Fruit fly (Drosophila melanogaster) whole organism, prepupa: ENCODE results near the gene Npc2b.

ENCODE experiments used
- CG10631 ChIP-seq: fragments of 200-800 bp; sonication (Bioruptor generic); optimal IDR thresholded peaks from 2 replicates; lab custom pipeline; 2016; ENCODE audit warnings: missing biosample characterization, missing genetic modification characterization
- CG10669 ChIP-seq: fragments of 200-800 bp; sonication (Bioruptor generic); optimal IDR thresholded peaks from 3 replicates; lab custom pipeline; 2018; ENCODE audit warnings: missing biosample characterization, mild to moderate bottlenecking, missing genetic modification characterization, moderate library complexity
- CG11294 ChIP-seq: fragments of 200-800 bp; sonication (Bioruptor generic); IDR thresholded peaks from 2 replicates; pipeline ENCODE4 v1.3.6; 2022; ENCODE audit warnings: missing biosample characterization, missing genetic modification characterization
- CG11762 ChIP-seq: fragments of 200-800 bp; sonication (Bioruptor generic); optimal IDR thresholded peaks from 3 replicates; lab custom pipeline; 2016; ENCODE audit warnings: missing biosample characterization, missing genetic modification characterization; ENCODE audit not compliant: insufficient read depth
- CG15336 ChIP-seq: fragments of 200-800 bp; sonication (Bioruptor generic); IDR thresholded peaks from 2 replicates; pipeline ENCODE4 v1.3.6; 2022; ENCODE audit warnings: missing biosample characterization, missing genetic modification characterization
- CG1621 ChIP-seq: fragments of 200-800 bp; sonication (Bioruptor generic); optimal IDR thresholded peaks from 3 replicates; lab custom pipeline; 2018; ENCODE audit warnings: missing biosample characterization, mild to moderate bottlenecking, missing genetic modification characterization
- CG31627 ChIP-seq: fragments of 200-800 bp; sonication (Bioruptor generic); optimal IDR thresholded peaks from 3 replicates; lab custom pipeline; 2016; ENCODE audit warnings: missing biosample characterization, missing genetic modification characterization
- CG32006 ChIP-seq: fragments of 200-800 bp; sonication (Bioruptor generic); optimal IDR thresholded peaks from 3 replicates; lab custom pipeline; 2017; ENCODE audit warnings: missing biosample characterization, mild to moderate bottlenecking, missing genetic modification characterization
- CG34406 ChIP-seq: fragments of 200-800 bp; sonication (Bioruptor generic); optimal IDR thresholded peaks from 3 replicates; lab custom pipeline; 2016; ENCODE audit warnings: missing biosample characterization, missing genetic modification characterization
- CG3919 ChIP-seq: fragments of 200-800 bp; sonication (Bioruptor generic); optimal IDR thresholded peaks from 3 replicates; lab custom pipeline; 2016; ENCODE audit warnings: missing biosample characterization, missing genetic modification characterization
- CG6163 ChIP-seq: fragments of 200-800 bp; sonication (Bioruptor generic); IDR thresholded peaks from 3 replicates; pipeline ENCODE4 v1.3.6; 2022; ENCODE audit warnings: missing biosample characterization, missing genetic modification characterization
- CG6276 ChIP-seq: fragments of 200-800 bp; sonication (Bioruptor generic); optimal IDR thresholded peaks from 2 replicates; lab custom pipeline; 2017; ENCODE audit warnings: missing biosample characterization, mild to moderate bottlenecking, missing genetic modification characterization
- CG6792 ChIP-seq: fragments of 200-800 bp; sonication (Bioruptor generic); optimal IDR thresholded peaks from 3 replicates; lab custom pipeline; 2016; ENCODE audit warnings: missing biosample characterization, missing genetic modification characterization
- CG6808 ChIP-seq: fragments of 200-800 bp; sonication (Bioruptor generic); optimal IDR thresholded peaks from 3 replicates; lab custom pipeline; 2017; ENCODE audit warnings: missing biosample characterization, missing genetic modification characterization, mild to moderate bottlenecking, moderate library complexity, missing genetic modification reagents
- CG6854 ChIP-seq: fragments of 200-800 bp; sonication (Bioruptor generic); optimal IDR thresholded peaks from 2 replicates; lab custom pipeline; 2017; ENCODE audit warnings: missing biosample characterization, mild to moderate bottlenecking, missing genetic modification characterization
- CG7368 ChIP-seq: fragments of 200-800 bp; sonication (Bioruptor generic); optimal IDR thresholded peaks from 3 replicates; lab custom pipeline; 2016; ENCODE audit warnings: missing biosample characterization, missing genetic modification characterization
- CG8632 ChIP-seq: fragments of 200-800 bp; sonication (Bioruptor generic); optimal IDR thresholded peaks from 3 replicates; lab custom pipeline; 2016; ENCODE audit warnings: missing biosample characterization, missing genetic modification characterization
- Eip75B ChIP-seq: fragments of 200-800 bp; sonication (Bioruptor generic); optimal IDR thresholded peaks from 3 replicates; lab custom pipeline; 2016; ENCODE audit warnings: missing biosample characterization, missing genetic modification characterization
- Eip78C ChIP-seq: fragments of 200-800 bp; sonication (Bioruptor generic); peaks from one replicate; lab custom pipeline; 2016; ENCODE audit warnings: missing biosample characterization, missing genetic modification characterization
- Eip93F ChIP-seq: fragments of 200-800 bp; sonication (Bioruptor generic); optimal IDR thresholded peaks from 2 replicates; lab custom pipeline; 2016; ENCODE audit warnings: missing biosample characterization, mild to moderate bottlenecking, missing genetic modification characterization
- Ets96B ChIP-seq: fragments of 200-800 bp; optimal IDR thresholded peaks from 2 replicates; lab custom pipeline; 2019; ENCODE audit warnings: missing biosample characterization, mild to moderate bottlenecking, missing genetic modification characterization, moderate library complexity
- Gug ChIP-seq: fragments of 200-800 bp; sonication (Bioruptor generic); IDR thresholded peaks from 2 replicates; pipeline ENCODE4 v1.3.6; 2022; ENCODE audit warnings: missing biosample characterization, missing genetic modification characterization
- Hr39 ChIP-seq: fragments of 200-800 bp; sonication (Bioruptor generic); optimal IDR thresholded peaks from 2 replicates; lab custom pipeline; 2016; ENCODE audit warnings: missing biosample characterization, missing genetic modification characterization
- Hr4 ChIP-seq: fragments of 200-800 bp; sonication (Bioruptor generic); optimal IDR thresholded peaks from 3 replicates; lab custom pipeline; 2016; ENCODE audit warnings: missing biosample characterization, missing genetic modification characterization
- Lpt ChIP-seq: fragments of 200-800 bp; sonication (Bioruptor generic); optimal IDR thresholded peaks from 3 replicates; lab custom pipeline; 2016; ENCODE audit warnings: missing biosample characterization, missing genetic modification characterization
- Met ChIP-seq: fragments of 200-800 bp; sonication (Bioruptor generic); optimal IDR thresholded peaks from 3 replicates; lab custom pipeline; 2016; ENCODE audit warnings: missing biosample characterization, missing genetic modification characterization
- Smox ChIP-seq: fragments of 200-800 bp; sonication (Bioruptor generic); optimal IDR thresholded peaks from 3 replicates; lab custom pipeline; 2016; ENCODE audit warnings: missing biosample characterization, missing genetic modification characterization
- Sox102F ChIP-seq: fragments of 200-800 bp; sonication (Bioruptor generic); optimal IDR thresholded peaks from 2 replicates; lab custom pipeline; 2016; ENCODE audit warnings: missing biosample characterization, mild to moderate bottlenecking, missing genetic modification characterization
- Sox15 ChIP-seq: fragments of 200-800 bp; sonication (Bioruptor generic); optimal IDR thresholded peaks from 3 replicates; lab custom pipeline; 2016; ENCODE audit warnings: missing biosample characterization, missing genetic modification characterization
- achi ChIP-seq: fragments of 200-800 bp; sonication (Bioruptor generic); optimal IDR thresholded peaks from 3 replicates; lab custom pipeline; 2016; ENCODE audit warnings: missing biosample characterization, missing genetic modification characterization
- acj6 ChIP-seq: fragments of 200-800 bp; sonication (Bioruptor generic); optimal IDR thresholded peaks from 3 replicates; lab custom pipeline; 2016; ENCODE audit warnings: missing biosample characterization, missing genetic modification characterization
- cyc ChIP-seq: fragments of 200-800 bp; sonication (Bioruptor generic); optimal IDR thresholded peaks from 3 replicates; lab custom pipeline; 2016; ENCODE audit warnings: missing biosample characterization, missing genetic modification characterization
- dac ChIP-seq: fragments of 200-800 bp; sonication (Bioruptor generic); optimal IDR thresholded peaks from 2 replicates; lab custom pipeline; 2017; ENCODE audit warnings: missing biosample characterization, mild to moderate bottlenecking, missing genetic modification characterization
- dsx ChIP-seq: fragments of 200-800 bp; optimal IDR thresholded peaks from 3 replicates; lab custom pipeline; 2019; ENCODE audit warnings: missing biosample characterization, mild to moderate bottlenecking, missing genetic modification characterization, moderate library complexity; ENCODE audit not compliant: poor library complexity, severe bottlenecking
- eg ChIP-seq: fragments of 200-800 bp; sonication (Bioruptor generic); IDR thresholded peaks from 3 replicates; pipeline ENCODE4 v1.3.6; 2022; ENCODE audit warnings: missing biosample characterization, missing genetic modification characterization
- esn ChIP-seq: fragments of 200-800 bp; sonication (Bioruptor generic); optimal IDR thresholded peaks from 2 replicates; lab custom pipeline; 2016; ENCODE audit warnings: missing biosample characterization, mild to moderate bottlenecking, missing genetic modification characterization, moderate library complexity
- fd59A ChIP-seq: fragments of 200-800 bp; sonication (Bioruptor generic); optimal IDR thresholded peaks from 2 replicates; lab custom pipeline; 2017; ENCODE audit warnings: missing biosample characterization, mild to moderate bottlenecking, missing genetic modification characterization, missing genetic modification reagents
- fd85E ChIP-seq: fragments of 200-800 bp; sonication (Bioruptor generic); optimal IDR thresholded peaks from 3 replicates; lab custom pipeline; 2016; ENCODE audit warnings: missing biosample characterization, missing genetic modification characterization
- fkh ChIP-seq: fragments of 200-800 bp; sonication (Bioruptor generic); optimal IDR thresholded peaks from 3 replicates; lab custom pipeline; 2017; ENCODE audit warnings: missing biosample characterization, mild to moderate bottlenecking, missing genetic modification characterization, moderate library complexity
- lz ChIP-seq: fragments of 200-800 bp; sonication (Bioruptor generic); optimal IDR thresholded peaks from 3 replicates; lab custom pipeline; 2016; ENCODE audit warnings: missing biosample characterization, missing genetic modification characterization
- net ChIP-seq: fragments of 200-800 bp; sonication (Bioruptor generic); optimal IDR thresholded peaks from 3 replicates; lab custom pipeline; 2016; ENCODE audit warnings: missing biosample characterization, missing genetic modification characterization
- salr ChIP-seq, 2 experiments: fragments of 200-800 bp; sonication (Bioruptor generic); optimal IDR thresholded peaks; 3 replicates each; lab custom pipeline; 2016 to 2018; ENCODE audit warnings: missing biosample characterization in 2 of 2, missing genetic modification characterization in 2 of 2, mild to moderate bottlenecking in 1 of 2
- spab ChIP-seq: fragments of 200-800 bp; sonication (Bioruptor generic); optimal IDR thresholded peaks from 2 replicates; lab custom pipeline; 2017; ENCODE audit warnings: missing biosample characterization, mild to moderate bottlenecking, missing genetic modification characterization, missing genetic modification reagents
- ss ChIP-seq, 2 experiments: fragments of 200-800 bp; sonication (Bioruptor generic); optimal IDR thresholded peaks; 2 replicates in 1 of 2; 3 replicates in 1 of 2; lab custom pipeline; 2017 to 2018; ENCODE audit warnings: mild to moderate bottlenecking in 2 of 2, missing biosample characterization in 2 of 2, missing genetic modification characterization in 2 of 2, moderate library complexity in 1 of 2
- svp ChIP-seq: fragments of 200-800 bp; sonication (Bioruptor generic); peaks from one replicate; lab custom pipeline; 2016; ENCODE audit warnings: missing biosample characterization, missing genetic modification characterization
- topi ChIP-seq: fragments of 200-800 bp; sonication (Bioruptor generic); optimal IDR thresholded peaks from 3 replicates; lab custom pipeline; 2016; ENCODE audit warnings: missing biosample characterization, missing genetic modification characterization
- vri ChIP-seq: fragments of 200-800 bp; sonication (Bioruptor generic); optimal IDR thresholded peaks from 3 replicates; lab custom pipeline; 2016; ENCODE audit warnings: missing biosample characterization, mild to moderate bottlenecking, missing genetic modification characterization

The Npc2b gene

DNA sequence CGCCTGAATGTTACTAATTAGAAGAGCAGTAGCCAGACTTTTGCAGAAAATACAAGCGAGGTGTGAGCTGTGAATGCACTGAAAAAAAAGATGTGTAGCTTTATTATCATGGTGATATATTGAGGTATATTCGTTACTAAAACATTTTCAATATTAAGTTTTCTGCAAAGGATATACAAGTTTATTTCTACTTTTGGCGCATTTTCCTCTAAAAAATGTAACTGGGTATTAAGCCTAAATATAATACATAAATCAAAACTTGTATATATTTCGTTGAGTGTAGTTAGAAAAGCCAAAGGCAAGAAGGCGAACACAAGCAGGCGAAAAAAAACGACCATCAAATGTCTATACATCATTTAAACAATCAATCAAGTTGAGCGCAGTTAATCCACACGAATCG lies 47.7 kb upstream of the Npc2b start:
- TF ChIP-seq eg (GFP tag; lab: Robert Waterston, UW) = no peak
- TF ChIP-seq Eip78C = peak; percentile 57
- no peak for TF ChIP-seq CG6163 (GFP tag; lab: Robert Waterston, UW)

DNA sequence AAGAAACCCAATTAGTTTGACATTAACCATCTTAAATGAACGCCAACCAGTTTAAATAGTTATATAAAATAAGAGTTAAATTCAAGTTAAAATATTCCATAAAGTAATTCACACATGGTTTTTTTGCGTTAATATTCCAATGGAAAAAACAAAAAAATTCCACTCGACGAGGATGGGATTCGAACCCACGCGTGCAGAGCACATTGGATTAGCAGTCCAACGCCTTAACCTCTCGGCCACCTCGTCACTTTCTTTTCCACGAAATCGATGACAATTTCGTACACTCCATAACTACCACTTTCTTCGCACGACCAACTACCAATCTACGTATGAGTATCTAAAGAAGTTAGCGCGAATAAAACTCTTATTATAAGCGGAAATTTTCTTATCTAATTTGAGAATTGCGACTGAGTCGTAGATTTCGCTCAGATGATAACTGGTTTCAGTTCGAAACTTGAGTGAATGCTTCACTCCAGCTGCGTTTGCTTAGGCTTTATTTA lies 44.9 kb upstream of the Npc2b start:
- no peak for TF ChIP-seq CG10631
- peak; percentile 19 for TF ChIP-seq fkh (GFP tag; lab: Kevin White, UChicago)

DNA sequence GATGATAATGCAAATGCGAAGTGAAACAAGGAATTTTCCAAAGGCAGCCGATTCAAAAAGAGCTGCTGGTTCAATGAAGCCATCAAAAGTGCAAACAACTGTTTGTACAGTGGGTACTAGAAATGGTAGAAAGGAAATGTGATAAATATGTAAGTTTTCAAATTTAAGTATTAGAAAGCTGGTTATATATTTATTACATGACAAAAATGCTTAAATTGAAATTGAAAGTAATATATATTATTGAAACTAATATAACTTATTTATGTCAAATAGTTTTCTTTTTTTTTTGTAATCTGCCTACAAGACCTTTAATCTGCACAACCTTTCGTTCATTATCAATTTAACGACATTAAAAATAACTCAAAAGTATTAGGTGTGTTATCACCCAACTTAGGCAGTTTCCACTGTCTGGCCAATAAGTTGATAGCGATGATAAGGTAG lies 40.6 kb upstream of the Npc2b start:
- TF ChIP-seq Smox (peak; percentile 59), CG15336 (GFP tag; lab: Robert Waterston, UW) (peak; percentile 56), spab (peak; percentile 56), fd59A (GFP tag; lab: Kevin White, UChicago) (peak; percentile 26), Ets96B (tag; lab: Kevin White, UChicago) (peak; percentile 64), cyc (peak; percentile 52), Sox102F (GFP tag; lab: Kevin White, UChicago) (peak; percentile 48), Eip75B (peak; percentile 20), eg (GFP tag; lab: Robert Waterston, UW) (peak; percentile 21; the same call in 1 of the 3 replicates), CG6163 (GFP tag; lab: Robert Waterston, UW) (no peak), acj6 (peak; percentile 67), CG6276 (GFP tag; lab: Kevin White, UChicago) (peak; percentile 22), Eip93F (GFP tag; lab: Kevin White, UChicago) (peak; percentile 3), dac (no peak), CG8632 (GFP tag; lab: Kevin White, UChicago) (peak; percentile 82), CG32006 (peak; percentile 70), dsx (peak; percentile 58), svp (GFP tag; lab: Kevin White, UChicago) (peak; percentile 88), CG34406 (GFP tag; lab: Kevin White, UChicago) (peak; percentile 79), CG10669 (GFP tag; lab: Kevin White, UChicago) (peak; percentile 47), CG11294 (GFP tag; lab: Robert Waterston, UW) (no peak), topi (peak; percentile 66), CG7368 (GFP tag; lab: Kevin White, UChicago) (peak; percentile 41), ss (GFP tag; optimal IDR thresholded peaks at IDR 0.05; lab: Kevin White, UChicago) (peak; percentile 20 to 45), CG6854 (GFP tag; lab: Kevin White, UChicago) (no peak), Gug (GFP tag; lab: Robert Waterston, UW) (no peak), fkh (GFP tag; lab: Kevin White, UChicago) (no peak), Eip78C (peak; percentile 81), lz (GFP tag; lab: Kevin White, UChicago) (peak; percentile 49), salr (GFP tag; optimal IDR thresholded peaks at IDR 0.05; lab: Kevin White, UChicago) (peak in 1 of 2 experiments; percentile 68), CG6808 (GFP tag; lab: Kevin White, UChicago) (peak; percentile 44), vri (GFP tag; lab: Kevin White, UChicago) (peak; percentile 25), CG10631 (peak; percentile 62), esn (GFP tag; lab: Kevin White, UChicago) (peak; percentile 70), CG11762 (GFP tag; lab: Kevin White, UChicago) (peak; percentile 36), CG6792 (peak; percentile 77), Sox15 (GFP tag; lab: Kevin White, UChicago) (peak; percentile 51), CG1621 (tag; lab: Kevin White, UChicago) (no peak), CG3919 (GFP tag; lab: Kevin White, UChicago) (peak; percentile 65), net (GFP tag; lab: Kevin White, UChicago) (peak; percentile 49), Met (GFP tag; lab: Kevin White, UChicago) (peak; percentile 59), achi (peak; percentile 68), CG31627 (GFP tag; lab: Kevin White, UChicago) (peak; percentile 53), Hr39 (GFP tag; lab: Kevin White, UChicago) (peak; percentile 23), Lpt (GFP tag; lab: Kevin White, UChicago) (no peak), fd85E (GFP tag; lab: Kevin White, UChicago) (no peak), Hr4 (GFP tag; lab: Kevin White, UChicago) (peak; percentile 45)
